Fruit fly (Drosophila melanogaster) S2 (cell line): ENCODE measurements around the gene CG31268.
A peak's percentile ranks its signal among the peaks of the same experiment; 100 is the strongest.

Experiments
- CG8478 ChIP-seq: fragments of >200 bp; optimal IDR thresholded peaks from 2 replicates; lab custom pipeline; 2018
- CTCF ChIP-seq, 2 experiments: fragments of >200 bp; optimal IDR thresholded peaks; 2 replicates each; lab custom pipeline; 2018

- TF ChIP-seq CTCF (optimal IDR thresholded peaks at IDR 0.05; lab: Kevin White, UChicago) (peak; percentile 14 to 34), CG8478 (lab: Kevin White, UChicago) (no peak)
Measured at dm6 chr3R:17072526-17073114, 41.0 kb downstream of the CG31268 start, which contains the start of the genes Ns1 and mRpS11.
